Worm (Caenorhabditis elegans): ENCODE results near the gene scl-5.

ce11 chrIV:13093677-13094076, 29.9 kb downstream of the scl-5 start, which contains the start of the genes prcc-1 and C39E9.12:
- TF ChIP-seq W03F9.2 (tag; optimal IDR thresholded peaks at IDR 0.05): no peak
- no peak for TF ChIP-seq him-1 (tag; optimal IDR thresholded peaks at IDR 0.05)
- TF ChIP-seq dao-5 (tag; optimal IDR thresholded peaks at IDR 0.05): no peak
